Worm (Caenorhabditis elegans): Measurements from ENCODE around the gene sgn-1.

sgn-1 gene

ce11 chrII:8811825-8812224, 28.4 kb upstream of the sgn-1 start:
- TF ChIP-seq pha-4 (tag; optimal IDR thresholded peaks at IDR 0.05) (no peak), ama-1 (optimal IDR thresholded peaks at IDR 0.05) (peak; percentile 72), ama-1 (GFP tag; optimal IDR thresholded peaks at IDR 0.05) (no peak), nhr-179 (tag; optimal IDR thresholded peaks at IDR 0.05) (no peak)

ce11 chrII:8810679-8811413, 27.4 kb upstream of the sgn-1 start, which contains the start of the genes F46C5.9 and rer-1:
Gene F46C5.9, minus strand, starts transcription at chrII:8810729.
Gene rer-1, plus strand, starts transcription at chrII:8811370.
- TF ChIP-seq tbp1 (GFP tag; optimal IDR thresholded peaks at IDR 0.05) (no peak), attf-5 (GFP tag; optimal IDR thresholded peaks at IDR 0.05) (peak; percentile 38), snpc-1.3 (tag; optimal IDR thresholded peaks at IDR 0.05; ENCODE audit: insufficient read depth) (peak; percentile 8), nhr-80 (tag; optimal IDR thresholded peaks at IDR 0.05) (no peak), let-607 (tag; optimal IDR thresholded peaks at IDR 0.05) (peak; percentile 4 to 84), snpc-4 (GFP tag; optimal IDR thresholded peaks at IDR 0.05) (no peak), snpc-4 (tag; optimal IDR thresholded peaks at IDR 0.05) (no peak)

ce11 chrII:8808482-8808881, 25.0 kb upstream of the sgn-1 start, which contains the start of gene F07H5.10:
Gene F07H5.10, minus strand, starts transcription at chrII:8808582.
- TF ChIP-seq ceh-79 (tag; optimal IDR thresholded peaks at IDR 0.05), result no peak
- no peak for TF ChIP-seq fkh-3 (tag; optimal IDR thresholded peaks at IDR 0.05)
- TF ChIP-seq nhr-27 (tag; optimal IDR thresholded peaks at IDR 0.05), result no peak
- TF ChIP-seq F22D6.2 (tag; optimal IDR thresholded peaks at IDR 0.05), result no peak
- no peak for TF ChIP-seq T07F8.4 (tag; optimal IDR thresholded peaks at IDR 0.05)
- no peak for TF ChIP-seq F55B11.4 (tag; optimal IDR thresholded peaks at IDR 0.05; ENCODE audit: borderline replicate concordance, insufficient read depth)
- TF ChIP-seq let-607 (tag; optimal IDR thresholded peaks at IDR 0.05), result no peak
- no peak for TF ChIP-seq ztf-18 (tag; optimal IDR thresholded peaks at IDR 0.05)
- TF ChIP-seq ztf-28 (GFP tag; IDR thresholded peaks at IDR 0.05), result no peak
- no peak for TF ChIP-seq F49E8.2 (tag; optimal IDR thresholded peaks at IDR 0.05; ENCODE audit: insufficient read depth)
- TF ChIP-seq ceh-40 (GFP tag; IDR thresholded peaks at IDR 0.05), result no peak
- no peak for TF ChIP-seq dox-1 (GFP tag; IDR thresholded peaks at IDR 0.05)
- no peak for TF ChIP-seq ets-4 (GFP tag; optimal IDR thresholded peaks at IDR 0.05)
- TF ChIP-seq cebp-2 (GFP tag; IDR thresholded peaks at IDR 0.05), result no peak
- no peak for TF ChIP-seq B0261.1 (tag; optimal IDR thresholded peaks at IDR 0.05)
- no peak for TF ChIP-seq F23B12.7 (tag; optimal IDR thresholded peaks at IDR 0.05; ENCODE audit: insufficient read depth)
- TF ChIP-seq lsy-27 (tag; optimal IDR thresholded peaks at IDR 0.05; ENCODE audit: borderline replicate concordance, insufficient read depth), result no peak
- no peak for TF ChIP-seq zfh-2 (GFP tag; conservative IDR thresholded peaks at IDR 0.05)

ce11 chrII:8806921-8807320, 23.5 kb upstream of the sgn-1 start, which contains the start of gene pho-13:
Gene pho-13, minus strand, starts transcription at chrII:8807021.
- TF ChIP-seq nhr-80 (tag; optimal IDR thresholded peaks at IDR 0.05), result peak; percentile 46
- no peak for TF ChIP-seq ekl-4 (GFP tag; IDR thresholded peaks at IDR 0.05)

- TF ChIP-seq zfh-2 (GFP tag; conservative IDR thresholded peaks at IDR 0.05), result 0 out of 2 replicates have a peak, but pooled peaks have one; percentile 17
- no peak for TF ChIP-seq ztf-28 (GFP tag; IDR thresholded peaks at IDR 0.05)
Measured at ce11 chrII:8800830-8801229, 17.4 kb upstream of the sgn-1 start, which contains the start of gene appg-2. Gene appg-2, plus strand, starts transcription at chrII:8801130.
